Fruit fly (Drosophila melanogaster) whole organism, embryonic: Measurements from ENCODE around the gene Eip63E.
A peak's percentile ranks its signal among the peaks of the same experiment; 100 is the strongest.

Experiments used
- Antp ChIP-seq: fragments of 200-800 bp; sonication (Bioruptor generic); optimal IDR thresholded peaks from 3 replicates; lab custom pipeline; 2016; ENCODE audit warnings: missing biosample characterization, missing genetic modification characterization
- Awh ChIP-seq: fragments of 200-800 bp; sonication (Bioruptor generic); IDR thresholded peaks from 2 replicates; pipeline ENCODE4, ENCODE4 v1.3.6; 2022; ENCODE audit warnings: missing biosample characterization, missing genetic modification characterization
- CG10462 ChIP-seq: fragments of 200-800 bp; sonication (Bioruptor generic); optimal IDR thresholded peaks from 2 replicates; lab custom pipeline; 2016; ENCODE audit warnings: missing biosample characterization, missing genetic modification characterization
- CG11085 ChIP-seq: fragments of 200-800 bp; sonication (Bioruptor generic); IDR thresholded peaks from 2 replicates; pipeline ENCODE4 v1.3.6; 2022; ENCODE audit warnings: missing biosample characterization, missing genetic modification characterization
- CG11247 ChIP-seq: fragments of 200-800 bp; sonication (Bioruptor generic); IDR thresholded peaks from 2 replicates; pipeline ENCODE4 v1.3.6; 2022; ENCODE audit warnings: missing biosample characterization, missing genetic modification characterization
- CG14710 ChIP-seq: fragments of 200-800 bp; sonication (Bioruptor generic); optimal IDR thresholded peaks from 3 replicates; lab custom pipeline; 2019; ENCODE audit warnings: missing biosample characterization, mild to moderate bottlenecking, missing genetic modification characterization, moderate library complexity
- CG15011 ChIP-seq: fragments of 200-800 bp; sonication (Bioruptor generic); optimal IDR thresholded peaks from 3 replicates; lab custom pipeline; 2018; ENCODE audit warnings: missing biosample characterization, mild to moderate bottlenecking, missing genetic modification characterization
- CG1602 ChIP-seq: fragments of 200-800 bp; sonication (Bioruptor generic); optimal IDR thresholded peaks from 3 replicates; lab custom pipeline; 2016; ENCODE audit warnings: missing biosample characterization, missing genetic modification characterization
- CG1603 ChIP-seq: fragments of 200-800 bp; sonication (Bioruptor generic); optimal IDR thresholded peaks from 2 replicates; lab custom pipeline; 2019; ENCODE audit warnings: missing biosample characterization, mild to moderate bottlenecking, missing genetic modification characterization, moderate library complexity
- CG18599 ChIP-seq: fragments of 200-800 bp; sonication (Bioruptor generic); optimal IDR thresholded peaks from 3 replicates; lab custom pipeline; 2017; ENCODE audit warnings: missing biosample characterization, missing genetic modification characterization, mild to moderate bottlenecking, moderate library complexity, missing genetic modification reagents
- CG18619 ChIP-seq: fragments of 200-800 bp; sonication (Bioruptor generic); optimal IDR thresholded peaks from 3 replicates; lab custom pipeline; 2017; ENCODE audit warnings: missing biosample characterization, mild to moderate bottlenecking, missing genetic modification characterization
- CG2120 ChIP-seq: fragments of 200-800 bp; sonication (Bioruptor generic); optimal IDR thresholded peaks from 3 replicates; lab custom pipeline; 2016; ENCODE audit warnings: missing biosample characterization, missing genetic modification characterization
- CG2712 ChIP-seq: fragments of 200-800 bp; optimal IDR thresholded peaks from 3 replicates; lab custom pipeline; 2019; ENCODE audit warnings: missing biosample characterization, mild to moderate bottlenecking, missing genetic modification characterization, moderate library complexity
- CG32767 ChIP-seq: fragments of 200-800 bp; sonication (Bioruptor generic); IDR thresholded peaks from 2 replicates; pipeline ENCODE4 v1.3.6; 2022; ENCODE audit warnings: missing biosample characterization, missing genetic modification characterization
- CG3407 ChIP-seq: fragments of 200-800 bp; sonication (Bioruptor generic); optimal IDR thresholded peaks from 2 replicates; lab custom pipeline; 2018; ENCODE audit warnings: missing biosample characterization, mild to moderate bottlenecking, missing genetic modification characterization
- CG4424 ChIP-seq: fragments of 200-800 bp; sonication (Bioruptor generic); optimal IDR thresholded peaks from 3 replicates; lab custom pipeline; 2016; ENCODE audit warnings: missing biosample characterization, missing genetic modification characterization
- CG4707 ChIP-seq: fragments of 200-800 bp; sonication (Bioruptor generic); optimal IDR thresholded peaks from 2 replicates; lab custom pipeline; 2018; ENCODE audit warnings: missing biosample characterization, mild to moderate bottlenecking, missing genetic modification characterization, moderate library complexity
- CG6254 ChIP-seq: fragments of 200-800 bp; sonication (Bioruptor generic); optimal IDR thresholded peaks from 3 replicates; lab custom pipeline; 2017; ENCODE audit warnings: mild to moderate bottlenecking, missing biosample characterization, missing genetic modification reagents, missing genetic modification characterization
- CG6791 ChIP-seq: fragments of 200-800 bp; sonication (Bioruptor generic); IDR thresholded peaks from 3 replicates; pipeline ENCODE4 v1.3.6; 2022; ENCODE audit warnings: missing biosample characterization, missing genetic modification characterization; ENCODE audit not compliant: partially characterized antibody
- CG9932 ChIP-seq: fragments of 200-800 bp; sonication (Bioruptor generic); IDR thresholded peaks from 2 replicates; pipeline ENCODE4 v1.3.6; 2022; ENCODE audit warnings: missing biosample characterization, missing genetic modification characterization
- HLH3B ChIP-seq: fragments of 200-800 bp; sonication (Bioruptor generic); IDR thresholded peaks from 2 replicates; pipeline ENCODE4 v1.3.6; 2022; ENCODE audit warnings: missing biosample characterization, missing genetic modification characterization
- MTF-1 ChIP-seq: fragments of 200-800 bp; sonication (Bioruptor generic); optimal IDR thresholded peaks from 2 replicates; lab custom pipeline; 2018; ENCODE audit warnings: missing biosample characterization, mild to moderate bottlenecking, missing genetic modification characterization, borderline replicate concordance
- Mad ChIP-seq: fragments of 200-800 bp; sonication (Bioruptor generic); optimal IDR thresholded peaks from 2 replicates; lab custom pipeline; 2016; ENCODE audit warnings: missing biosample characterization, missing genetic modification characterization
- Med ChIP-seq: fragments of 200-800 bp; sonication (Bioruptor generic); peaks from one replicate; lab custom pipeline; 2016; ENCODE audit warnings: missing biosample characterization, missing genetic modification characterization, mild to moderate bottlenecking, inconsistent platforms, moderate library complexity
- Mes4 ChIP-seq: fragments of 200-800 bp; sonication (Bioruptor generic); optimal IDR thresholded peaks from 2 replicates; lab custom pipeline; 2016; ENCODE audit warnings: missing biosample characterization, missing genetic modification characterization
- NC2β ChIP-seq: fragments of 200-800 bp; sonication (Bioruptor generic); optimal IDR thresholded peaks from 2 replicates; lab custom pipeline; 2016; ENCODE audit warnings: missing biosample characterization, missing genetic modification characterization
- NFAT ChIP-seq: fragments of 200-800 bp; sonication (Bioruptor generic); IDR thresholded peaks from 2 replicates; pipeline ENCODE4 v1.3.6; 2022; ENCODE audit warnings: missing biosample characterization, missing genetic modification characterization
- Oaz ChIP-seq: fragments of 200-800 bp; sonication (Bioruptor generic); IDR thresholded peaks from 2 replicates; pipeline ENCODE4 v1.3.6; 2022; ENCODE audit warnings: missing biosample characterization, missing genetic modification characterization
- Oli ChIP-seq: fragments of 200-800 bp; sonication (Bioruptor generic); optimal IDR thresholded peaks from 2 replicates; lab custom pipeline; 2018; ENCODE audit warnings: missing biosample characterization, mild to moderate bottlenecking, missing genetic modification characterization, moderate library complexity
- Rx ChIP-seq: fragments of 200-800 bp; sonication (Bioruptor generic); IDR thresholded peaks from 2 replicates; pipeline ENCODE4 v1.3.6; 2022; ENCODE audit warnings: missing biosample characterization, missing genetic modification characterization
- Scr ChIP-seq: fragments of 200-800 bp; sonication (Bioruptor generic); IDR thresholded peaks from 2 replicates; pipeline ENCODE4 v1.3.6; 2022; ENCODE audit warnings: missing biosample characterization, missing genetic modification characterization; ENCODE audit not compliant: partially characterized antibody
- Stat92E ChIP-seq, 3 experiments: fragments of >200 bp in 2 of 3; fragments of 200-800 bp in 1 of 3; sonication (Bioruptor generic) in 1 of 3; optimal IDR thresholded peaks; 2 replicates each; lab custom pipeline; 2017 to 2019; ENCODE audit warnings: missing biosample characterization in 3 of 3, missing genetic modification characterization in 3 of 3, mild to moderate bottlenecking in 1 of 3, moderate library complexity in 1 of 3
- Xrp1 ChIP-seq: fragments of 200-800 bp; sonication (Bioruptor generic); IDR thresholded peaks from 2 replicates; pipeline ENCODE4 v1.3.6; 2022; ENCODE audit warnings: missing biosample characterization, missing genetic modification characterization
- az2 ChIP-seq: fragments of 200-800 bp; sonication (Bioruptor generic); optimal IDR thresholded peaks from 3 replicates; lab custom pipeline; 2016; ENCODE audit warnings: missing biosample characterization, missing genetic modification characterization
- bbx ChIP-seq: fragments of 200-800 bp; sonication (Bioruptor generic); IDR thresholded peaks from 2 replicates; pipeline ENCODE4 v1.3.6; 2022; ENCODE audit warnings: missing biosample characterization, missing genetic modification characterization; ENCODE audit not compliant: partially characterized antibody
- chn ChIP-seq: fragments of 200-800 bp; sonication (Bioruptor generic); optimal IDR thresholded peaks from 2 replicates; lab custom pipeline; 2016; ENCODE audit warnings: missing biosample characterization, missing genetic modification characterization
- emc ChIP-seq: fragments of 200-800 bp; sonication (Bioruptor generic); optimal IDR thresholded peaks from 2 replicates; lab custom pipeline; 2016; ENCODE audit warnings: missing biosample characterization, missing genetic modification characterization
- gfzf ChIP-seq: fragments of 200-800 bp; sonication (Bioruptor generic); optimal IDR thresholded peaks from 2 replicates; lab custom pipeline; 2016; ENCODE audit warnings: missing biosample characterization, mild to moderate bottlenecking, missing genetic modification characterization, moderate library complexity
- grn ChIP-seq: fragments of 200-800 bp; sonication (Bioruptor generic); optimal IDR thresholded peaks from 3 replicates; lab custom pipeline; 2017; ENCODE audit warnings: missing biosample characterization, missing genetic modification characterization
- gro ChIP-seq: fragments of 200-800 bp; sonication (Bioruptor generic); optimal IDR thresholded peaks from 2 replicates; lab custom pipeline; 2016; ENCODE audit warnings: missing biosample characterization, missing genetic modification characterization
- hkb ChIP-seq, 2 experiments: fragments of 200-800 bp in 1 of 2; fragments of >200 bp in 1 of 2; sonication (Bioruptor generic) in 1 of 2; IDR thresholded peaks in 1 of 2; optimal IDR thresholded peaks in 1 of 2; 2 replicates each; pipeline versions ENCODE4 v1.3.6 to Lab custom; 2017 to 2022; ENCODE audit warnings: missing biosample characterization in 1 of 2, missing genetic modification characterization in 1 of 2
- knrl ChIP-seq: fragments of 200-800 bp; sonication (Bioruptor generic); IDR thresholded peaks from 3 replicates; pipeline ENCODE4 v1.3.6; 2022; ENCODE audit warnings: missing biosample characterization, missing genetic modification characterization; ENCODE audit not compliant: partially characterized antibody
- pnt ChIP-seq: fragments of 200-800 bp; sonication (Bioruptor generic); optimal IDR thresholded peaks from 3 replicates; lab custom pipeline; 2016; ENCODE audit warnings: missing biosample characterization, missing genetic modification characterization
- repo ChIP-seq: fragments of 200-800 bp; sonication (Bioruptor generic); optimal IDR thresholded peaks from 2 replicates; lab custom pipeline; 2016; ENCODE audit warnings: missing biosample characterization, missing genetic modification characterization
- sens-2 ChIP-seq: fragments of 200-800 bp; sonication (Bioruptor generic); IDR thresholded peaks from 2 replicates; pipeline ENCODE4 v1.3.6; 2022; ENCODE audit warnings: missing biosample characterization, missing genetic modification characterization
- sima ChIP-seq: fragments of 200-800 bp; sonication (Bioruptor generic); optimal IDR thresholded peaks from 2 replicates; lab custom pipeline; 2016; ENCODE audit warnings: missing biosample characterization, missing genetic modification characterization
- stwl ChIP-seq: fragments of 200-800 bp; sonication (Bioruptor generic); optimal IDR thresholded peaks from 3 replicates; lab custom pipeline; 2018; ENCODE audit warnings: missing biosample characterization, mild to moderate bottlenecking, missing genetic modification characterization, moderate library complexity
- trh ChIP-seq: fragments of 200-800 bp; sonication (Bioruptor generic); optimal IDR thresholded peaks from 2 replicates; lab custom pipeline; 2016; ENCODE audit warnings: missing biosample characterization, missing genetic modification characterization
- usp ChIP-seq: fragments of >200 bp; optimal IDR thresholded peaks from 2 replicates; lab custom pipeline; 2017; ENCODE audit warnings: missing biosample characterization, missing genetic modification characterization

Gene Eip63E

DNA sequence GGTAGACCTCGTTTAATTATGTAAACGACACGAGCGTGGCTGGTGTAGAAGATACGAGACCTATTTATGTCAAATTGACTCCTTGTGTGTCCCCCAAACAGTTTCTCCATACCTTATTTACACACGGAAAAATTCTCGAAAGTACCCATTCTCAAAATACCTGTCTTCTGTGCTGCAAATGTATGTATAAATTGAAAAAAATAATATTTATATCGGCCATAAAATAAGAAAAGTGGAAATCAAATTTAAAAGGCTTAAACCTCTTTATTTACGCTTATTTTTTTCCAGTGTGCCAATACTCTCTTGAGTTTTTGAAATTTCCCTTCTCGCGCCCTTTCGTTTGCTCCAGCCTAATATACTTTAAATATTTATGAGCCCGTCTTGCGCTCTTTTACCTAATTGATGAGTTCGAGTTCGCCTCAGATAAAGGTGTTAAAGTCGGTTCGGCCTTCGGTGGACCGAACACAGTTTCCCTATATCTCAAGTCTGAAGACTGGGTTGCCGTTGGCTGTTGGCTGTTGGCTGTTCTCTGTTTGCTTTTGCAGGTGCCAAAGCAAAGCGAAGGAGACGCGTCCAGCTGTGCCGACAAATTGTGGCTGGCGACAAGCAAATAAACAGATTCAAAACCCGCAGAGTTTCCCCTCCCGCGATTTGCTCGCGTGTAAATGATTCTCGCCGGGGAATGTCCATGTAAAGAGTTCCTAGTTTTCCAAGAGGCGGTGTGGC is 123.2 kb downstream of the Eip63E start (continued):
- TF ChIP-seq CG4707 (peak; percentile 76), chn (peak; percentile 52), CG4424 (peak; percentile 87), CG2712 (tag; lab: Kevin White, UChicago) (peak; percentile 92), CG18599 (GFP tag; lab: Kevin White, UChicago) (no peak), Med (GFP tag; lab: Kevin White, UChicago) (peak; percentile 84), CG10462 (GFP tag; lab: Kevin White, UChicago) (peak; percentile 74), emc (GFP tag; lab: Kevin White, UChicago) (no peak), CG6791 (GFP tag; lab: Robert Waterston, UW) (no peak), Stat92E (GFP tag; optimal IDR thresholded peaks at IDR 0.05; lab: Kevin White, UChicago) (peak in 1 of 3 experiments; percentile 92), repo (GFP tag; lab: Kevin White, UChicago) (peak; percentile 16), CG14710 (tag; lab: Kevin White, UChicago) (peak; percentile 69), CG6254 (GFP tag; lab: Kevin White, UChicago) (peak; percentile 39), Antp (GFP tag; lab: Kevin White, UChicago) (peak; percentile 39), CG1603 (tag; lab: Kevin White, UChicago) (peak; percentile 47), Rx (peak; percentile 60; the same call in 1 of the 2 replicates), Oli (peak; percentile 86), Oaz (GFP tag; lab: Robert Waterston, UW) (0 out of 2 replicates have a peak, but pooled peaks have one; percentile 31), az2 (GFP tag; lab: Kevin White, UChicago) (peak; percentile 88), CG11085 (GFP tag; lab: Robert Waterston, UW) (no peak), Xrp1 (GFP tag; lab: Robert Waterston, UW) (peak; percentile 88), knrl (GFP tag; lab: Robert Waterston, UW) (no peak), NFAT (GFP tag; lab: Robert Waterston, UW) (no peak), CG2120 (GFP tag; lab: Kevin White, UChicago) (peak; percentile 19), Scr (GFP tag; lab: Robert Waterston, UW) (no peak), sens-2 (GFP tag; lab: Robert Waterston, UW) (peak; percentile 74; the same call in 1 of the 2 replicates), CG1602 (GFP tag; lab: Kevin White, UChicago) (peak; percentile 79), MTF-1 (peak; percentile 5), hkb (optimal IDR thresholded peaks at IDR 0.05; lab: Kevin White, UChicago) (no peak), hkb (GFP tag; IDR thresholded peaks at IDR 0.05; lab: Robert Waterston, UW) (peak; percentile 73), CG32767 (GFP tag; lab: Robert Waterston, UW) (peak; percentile 55), gro (GFP tag; lab: Kevin White, UChicago) (no peak), gfzf (GFP tag; lab: Kevin White, UChicago) (no peak), usp (GFP tag; lab: Kevin White, UChicago) (no peak), bbx (GFP tag; lab: Robert Waterston, UW) (no peak), grn (GFP tag; lab: Kevin White, UChicago) (peak; percentile 7), HLH3B (GFP tag; lab: Robert Waterston, UW) (peak; percentile 66), sima (GFP tag; lab: Kevin White, UChicago) (peak; percentile 21), NC2β (peak; percentile 79), CG11247 (GFP tag; lab: Robert Waterston, UW) (peak; percentile 41; the same call in 1 of the 2 replicates), CG9932 (no peak), CG18619 (peak; percentile 60), trh (GFP tag; lab: Kevin White, UChicago) (peak; percentile 35), Mad (peak; percentile 60), CG15011 (GFP tag; lab: Kevin White, UChicago) (peak; percentile 12), CG3407 (peak; percentile 72), Awh (GFP tag; lab: Robert Waterston, UW) (peak; percentile 60; the same call in 1 of the 2 replicates), Mes4 (GFP tag; lab: Kevin White, UChicago) (peak; percentile 47), pnt (GFP tag; lab: Kevin White, UChicago) (peak; percentile 71), stwl (tag; lab: Kevin White, UChicago) (peak; percentile 2)
